Worm (Caenorhabditis elegans) whole organism, L4 larva: ENCODE data around the gene F58B4.3.

Source experiments
- D1046.2 ChIP-seq: fragments of 200-800 bp; sonication (Bioruptor generic); IDR thresholded peaks from 2 replicates; pipeline ENCODE4 v1.3.6; 2022; ENCODE audit warnings: missing genetic modification characterization, missing compliant biosample characterization
- F49E8.2 ChIP-seq: sonication (generic microtip); optimal IDR thresholded peaks from 2 replicates; lab custom pipeline; 2016; ENCODE audit warnings: missing compliant biosample characterization, mild to moderate bottlenecking, missing genetic modification characterization, borderline replicate concordance
- T20F7.1 ChIP-seq: fragments of 200-800 bp; sonication (Bioruptor generic); optimal IDR thresholded peaks from 2 replicates; lab custom pipeline; 2018; ENCODE audit warnings: mild to moderate bottlenecking, missing genetic modification characterization, missing compliant biosample characterization
- Y105C5A.15 ChIP-seq: fragments of 200-800 bp; sonication (Bioruptor generic); IDR thresholded peaks from 2 replicates; pipeline ENCODE4 v1.3.6; 2022; ENCODE audit warnings: missing genetic modification characterization, missing compliant biosample characterization
- aha-1 ChIP-seq: fragments of 150-350 bp; peaks from one replicate; lab custom pipeline; 2014; ENCODE audit warnings: missing biosample characterization, missing genetic modification characterization
- ama-1 ChIP-seq: fragments of 150-350 bp; optimal IDR thresholded peaks from 2 replicates; lab custom pipeline; 2014; ENCODE audit warnings: inconsistent platforms, mixed read lengths
- arid-1 ChIP-seq: fragments of 200-800 bp; sonication (Bioruptor generic); conservative IDR thresholded peaks from 2 replicates; pipeline ENCODE4 v1.3.6; 2022; ENCODE audit warnings: missing genetic modification reagents, missing genetic modification characterization, missing compliant biosample characterization
- ceh-28 ChIP-seq: fragments of 150-350 bp; optimal IDR thresholded peaks from 2 replicates; lab custom pipeline; 2014; ENCODE audit warnings: missing biosample characterization, missing genetic modification reagents, missing genetic modification characterization
- daf-16 ChIP-seq, 3 experiments: sonication (generic microtip); optimal IDR thresholded peaks; 2 replicates each; lab custom pipeline; 2016 to 2017; ENCODE audit warnings: missing genetic modification characterization in 3 of 3, missing genetic modification reagents in 3 of 3, mild to moderate bottlenecking in 2 of 3, missing compliant biosample characterization in 2 of 3, missing biosample characterization in 1 of 3, moderate library complexity in 1 of 3
- daf-8 ChIP-seq: fragments of 200-800 bp; sonication (Bioruptor generic); IDR thresholded peaks from 2 replicates; pipeline ENCODE4 v1.3.6; 2022; ENCODE audit warnings: missing genetic modification characterization, missing compliant biosample characterization
- dmd-6 ChIP-seq: fragments of 200-800 bp; sonication (Bioruptor generic); IDR thresholded peaks from 2 replicates; pipeline ENCODE4 v1.3.6; 2022; ENCODE audit warnings: missing genetic modification reagents, missing genetic modification characterization, missing compliant biosample characterization
- dmd-9 ChIP-seq: fragments of 200-800 bp; sonication (Bioruptor generic); IDR thresholded peaks from 2 replicates; pipeline ENCODE4 v1.3.6; 2022; ENCODE audit warnings: missing genetic modification reagents, missing genetic modification characterization, missing compliant biosample characterization
- dve-1 ChIP-seq: sonication (generic microtip); optimal IDR thresholded peaks from 2 replicates; lab custom pipeline; 2017; ENCODE audit warnings: antibody characterized with exemption, mild to moderate bottlenecking, missing genetic modification characterization, missing compliant biosample characterization; ENCODE audit not compliant: insufficient read depth
- egl-27 ChIP-seq: sonication (generic microtip); optimal IDR thresholded peaks from 3 replicates; lab custom pipeline; 2017; ENCODE audit warnings: missing biosample characterization, missing genetic modification reagents, missing genetic modification characterization
- egl-43 ChIP-seq: fragments of 200-800 bp; sonication (Bioruptor generic); IDR thresholded peaks from 2 replicates; pipeline ENCODE4 v1.3.6; 2022; ENCODE audit warnings: missing genetic modification reagents, missing genetic modification characterization, missing compliant biosample characterization
- fkh-10 ChIP-seq: fragments of 150-350 bp; optimal IDR thresholded peaks from 2 replicates; lab custom pipeline; 2014; ENCODE audit warnings: missing biosample characterization, missing genetic modification reagents, missing genetic modification characterization
- hif-1 ChIP-seq, 2 experiments: sonication (generic microtip); optimal IDR thresholded peaks; 2 replicates each; lab custom pipeline; 2016 to 2017; ENCODE audit warnings: missing compliant biosample characterization in 2 of 2, missing genetic modification characterization in 2 of 2, missing genetic modification reagents in 2 of 2, missing genotype in 2 of 2, mild to moderate bottlenecking in 1 of 2
- hlh-11 ChIP-seq: fragments of 200-800 bp; sonication (Bioruptor generic); optimal IDR thresholded peaks from 2 replicates; lab custom pipeline; 2018; ENCODE audit warnings: mild to moderate bottlenecking, missing genetic modification characterization, missing compliant biosample characterization
- hmg-1.1 ChIP-seq: fragments of 200-800 bp; sonication (Bioruptor generic); IDR thresholded peaks from 2 replicates; pipeline ENCODE4 v1.3.6; 2022; ENCODE audit warnings: missing genetic modification reagents, missing genetic modification characterization, missing compliant biosample characterization
- jun-1 ChIP-seq: fragments of 150-350 bp; optimal IDR thresholded peaks from 2 replicates; lab custom pipeline; 2014; ENCODE audit warnings: missing biosample characterization, missing genetic modification reagents, missing genetic modification characterization
- lin-13 ChIP-seq: fragments of 150-350 bp; optimal IDR thresholded peaks from 2 replicates; lab custom pipeline; 2014; ENCODE audit warnings: missing biosample characterization, missing genetic modification reagents, missing genetic modification characterization
- lin-38 ChIP-seq: fragments of 200-800 bp; sonication (Bioruptor generic); IDR thresholded peaks from 2 replicates; pipeline ENCODE4 v1.3.6; 2022; ENCODE audit warnings: missing genetic modification reagents, missing genetic modification characterization, missing compliant biosample characterization
- lin-39 ChIP-seq: fragments of 150-350 bp; optimal IDR thresholded peaks from 2 replicates; lab custom pipeline; 2014; ENCODE audit warnings: missing biosample characterization, missing genetic modification reagents, missing genetic modification characterization
- lir-3 ChIP-seq: sonication (generic microtip); optimal IDR thresholded peaks from 2 replicates; lab custom pipeline; 2016; ENCODE audit warnings: mild to moderate bottlenecking, missing genetic modification characterization, missing compliant biosample characterization
- lsy-2 ChIP-seq, 2 experiments: fragments of 150-350 bp in 1 of 2; sonication (generic microtip) in 1 of 2; optimal IDR thresholded peaks; 2 replicates each; lab custom pipeline; 2014 to 2017; ENCODE audit warnings: missing biosample characterization in 2 of 2, missing genetic modification characterization in 2 of 2
- mdl-1 ChIP-seq, 2 experiments: fragments of 150-350 bp in 1 of 2; sonication (generic microtip) in 1 of 2; optimal IDR thresholded peaks; 2 replicates each; lab custom pipeline; 2014 to 2017; ENCODE audit warnings: missing biosample characterization in 2 of 2, missing genetic modification characterization in 2 of 2
- mdt-29 ChIP-seq: fragments of 200-800 bp; sonication (Bioruptor generic); IDR thresholded peaks from 2 replicates; pipeline ENCODE4 v1.3.6; 2022; ENCODE audit warnings: missing genetic modification reagents, missing genetic modification characterization, missing compliant biosample characterization
- mep-1 ChIP-seq: fragments of 150-350 bp; sonication (generic microtip); optimal IDR thresholded peaks from 3 replicates; lab custom pipeline; 2014; ENCODE audit warnings: missing biosample characterization, missing genetic modification characterization
- mes-2 ChIP-seq: sonication (generic microtip); optimal IDR thresholded peaks from 2 replicates; lab custom pipeline; 2016; ENCODE audit warnings: missing genotype, mild to moderate bottlenecking, missing genetic modification characterization, missing compliant biosample characterization; ENCODE audit not compliant: poor library complexity, severe bottlenecking
- mxl-3 ChIP-seq: fragments of 200-800 bp; sonication (Bioruptor generic); optimal IDR thresholded peaks from 2 replicates; lab custom pipeline; 2018; ENCODE audit warnings: mild to moderate bottlenecking, missing genetic modification characterization, missing compliant biosample characterization
- nhr-11 ChIP-seq: fragments of 150-350 bp; optimal IDR thresholded peaks from 2 replicates; lab custom pipeline; 2014; ENCODE audit warnings: missing biosample characterization, missing genetic modification characterization
- nhr-237 ChIP-seq: sonication (generic microtip); optimal IDR thresholded peaks from 2 replicates; lab custom pipeline; 2017; ENCODE audit warnings: missing biosample characterization, missing genetic modification characterization
- nhr-28 ChIP-seq: fragments of 150-350 bp; optimal IDR thresholded peaks from 2 replicates; lab custom pipeline; 2014; ENCODE audit warnings: missing biosample characterization, missing genetic modification characterization
- nhr-42 ChIP-seq: fragments of 200-800 bp; sonication (Bioruptor generic); IDR thresholded peaks from 2 replicates; pipeline ENCODE4 v1.3.6; 2022; ENCODE audit warnings: missing genetic modification characterization, missing compliant biosample characterization
- nhr-77 ChIP-seq: fragments of 150-350 bp; optimal IDR thresholded peaks from 2 replicates; lab custom pipeline; 2014; ENCODE audit warnings: missing biosample characterization, missing genetic modification characterization
- pha-4 ChIP-seq, 2 experiments: fragments of 150-350 bp in 1 of 2; fragments of 200-800 bp in 1 of 2; sonication (Bioruptor generic) in 1 of 2; IDR thresholded peaks in 1 of 2; optimal IDR thresholded peaks in 1 of 2; 2 replicates each; pipeline versions ENCODE4 v1.3.6 to Lab custom; 2014 to 2022; ENCODE audit warnings: missing genetic modification characterization in 2 of 2, missing genetic modification reagents in 2 of 2, missing biosample characterization in 1 of 2, missing compliant biosample characterization in 1 of 2
- pqm-1 ChIP-seq: sonication (generic microtip); optimal IDR thresholded peaks from 2 replicates; lab custom pipeline; 2017; ENCODE audit warnings: missing biosample characterization, missing genetic modification characterization
- rbr-2 ChIP-seq: sonication (generic microtip); optimal IDR thresholded peaks from 2 replicates; lab custom pipeline; 2016; ENCODE audit warnings: missing genotype, missing genetic modification characterization, missing compliant biosample characterization
- sdz-12 ChIP-seq: fragments of 200-800 bp; sonication (Bioruptor generic); optimal IDR thresholded peaks from 2 replicates; lab custom pipeline; 2018; ENCODE audit warnings: mild to moderate bottlenecking, missing genetic modification characterization, missing compliant biosample characterization
- set-16 ChIP-seq: fragments of 200-800 bp; sonication (Bioruptor generic); IDR thresholded peaks from 2 replicates; pipeline ENCODE4 v1.3.6; 2022; ENCODE audit warnings: missing genetic modification reagents, missing genetic modification characterization, missing compliant biosample characterization
- snpc-1.2 ChIP-seq: fragments of 200-800 bp; sonication (Bioruptor generic); IDR thresholded peaks from 2 replicates; pipeline ENCODE4 v1.3.6; 2022; ENCODE audit warnings: missing genetic modification reagents, missing genetic modification characterization, missing compliant biosample characterization
- tra-1 ChIP-seq: fragments of 200-800 bp; sonication (Bioruptor generic); IDR thresholded peaks from 2 replicates; pipeline ENCODE4 v1.3.6; 2022; ENCODE audit warnings: missing genetic modification reagents, missing genetic modification characterization, missing compliant biosample characterization
- zag-1 ChIP-seq: fragments of 150-350 bp; optimal IDR thresholded peaks from 2 replicates; lab custom pipeline; 2014; ENCODE audit warnings: missing biosample characterization, missing genetic modification characterization
- zfp-3 ChIP-seq: fragments of 200-800 bp; sonication (Bioruptor generic); conservative IDR thresholded peaks from 2 replicates; pipeline ENCODE4 v1.3.6; 2022; ENCODE audit warnings: missing genetic modification reagents, missing genetic modification characterization, missing compliant biosample characterization
- zip-2 ChIP-seq: fragments of 150-350 bp; optimal IDR thresholded peaks from 2 replicates; lab custom pipeline; 2014; ENCODE audit warnings: missing biosample characterization, missing genetic modification characterization

The F58B4.3 gene

DNA sequence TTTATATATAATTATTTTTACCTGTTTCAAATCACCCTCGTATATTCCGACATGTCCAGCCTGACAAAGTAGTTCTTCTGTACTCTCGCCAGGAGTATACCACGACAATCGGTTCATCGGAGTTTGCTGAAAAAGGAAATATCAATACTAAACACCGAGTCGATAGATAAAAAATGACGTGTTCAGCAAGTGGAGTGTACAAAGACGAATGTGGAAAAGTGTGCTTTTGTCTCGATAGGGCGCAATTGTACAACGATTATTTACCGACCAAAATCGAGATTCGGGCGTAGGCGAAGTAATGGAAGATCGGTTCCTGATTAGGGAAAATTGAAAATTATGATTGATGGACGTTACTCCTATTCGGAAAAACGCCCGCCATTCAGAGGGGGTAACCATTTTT lies 30.9 kb downstream of the F58B4.3 start, which contains the start of gene vps-36:
vps-36 (minus strand) TSS at position 126 of the 400 bp plus-strand sequence.
- TF ChIP-seq nhr-77 (tag; lab: Kevin White, UChicago) (peak; percentile 14), hlh-11 (peak; percentile 59), pha-4 (GFP tag; IDR thresholded peaks at IDR 0.05; lab: Robert Waterston, UW) (no peak), pha-4 (tag; optimal IDR thresholded peaks at IDR 0.05; lab: Kevin White, UChicago) (peak; percentile 27), lin-38 (GFP tag; lab: Robert Waterston, UW) (peak; percentile 37), hmg-1.1 (GFP tag; lab: Robert Waterston, UW) (no peak), mep-1 (tag; lab: Kevin White, UChicago) (peak; percentile 31), dve-1 (tag; lab: Kevin White, UChicago) (peak; percentile 29), lin-13 (peak; percentile 39), mdt-29 (GFP tag; lab: Robert Waterston, UW) (no peak), dmd-6 (peak; percentile 77), pqm-1 (tag; lab: Kevin White, UChicago) (peak; percentile 57), T20F7.1 (GFP tag; lab: Kevin White, UChicago) (peak; percentile 36), F49E8.2 (no peak), jun-1 (tag; lab: Kevin White, UChicago) (no peak), nhr-28 (tag; lab: Kevin White, UChicago) (peak; percentile 96), mxl-3 (peak; percentile 9), mes-2 (peak; percentile 55), daf-16 (GFP tag; optimal IDR thresholded peaks at IDR 0.05; lab: Kevin White, UChicago) (no peak), daf-16 (tag; optimal IDR thresholded peaks at IDR 0.05; lab: Kevin White, UChicago) (peak; percentile 64), dmd-9 (GFP tag; lab: Robert Waterston, UW) (no peak), lin-39 (tag; lab: Kevin White, UChicago) (no peak)

- no peak for TF ChIP-seq aha-1 (tag; lab: Kevin White, UChicago)
- peak; percentile 45 for TF ChIP-seq set-16 (GFP tag; lab: Robert Waterston, UW)
- TF ChIP-seq ceh-28 = no peak
- TF ChIP-seq mxl-3 = peak; percentile 29
- no peak for TF ChIP-seq pha-4 (GFP tag; IDR thresholded peaks at IDR 0.05; lab: Robert Waterston, UW)
- TF ChIP-seq pha-4 (tag; optimal IDR thresholded peaks at IDR 0.05; lab: Kevin White, UChicago) = no peak
- peak; percentile 28 for TF ChIP-seq nhr-28 (tag; lab: Kevin White, UChicago)
- no peak for TF ChIP-seq nhr-237
- no peak for TF ChIP-seq sdz-12 (GFP tag; lab: Kevin White, UChicago)
- TF ChIP-seq rbr-2 = peak; percentile 65
- TF ChIP-seq lin-38 (GFP tag; lab: Robert Waterston, UW) = peak; percentile 60
- TF ChIP-seq nhr-11 = peak; percentile 86
- TF ChIP-seq tra-1 (GFP tag; lab: Robert Waterston, UW) = no peak; the same call in none of the 2 replicates
- TF ChIP-seq lsy-2 (tag; optimal IDR thresholded peaks at IDR 0.05; lab: Kevin White, UChicago) = peak; percentile 24 to 57
- TF ChIP-seq mes-2 = peak; percentile 7
- 0 out of 2 replicates have a peak, but pooled peaks have one; percentile 19 for TF ChIP-seq arid-1 (GFP tag; lab: Robert Waterston, UW)
- peak; percentile 6 for TF ChIP-seq ama-1 (lab: Kevin White, UChicago)
- no peak for TF ChIP-seq zfp-3 (GFP tag; lab: Robert Waterston, UW)
- TF ChIP-seq zag-1 = peak; percentile 12
- TF ChIP-seq hlh-11 = peak; percentile 84
- no peak for TF ChIP-seq zip-2 (tag; lab: Kevin White, UChicago)
- TF ChIP-seq egl-43 (GFP tag; lab: Robert Waterston, UW) = 0 out of 2 replicates have a peak, but pooled peaks have one; percentile 50
- 0 out of 2 replicates have a peak, but pooled peaks have one; percentile 10 for TF ChIP-seq D1046.2 (GFP tag; lab: Robert Waterston, UW)
- peak; percentile 89 for TF ChIP-seq fkh-10 (GFP tag; lab: Kevin White, UChicago)
- TF ChIP-seq daf-8 (GFP tag; lab: Robert Waterston, UW) = no peak
- TF ChIP-seq lir-3 (tag; lab: Kevin White, UChicago) = no peak
- no peak for TF ChIP-seq Y105C5A.15 (GFP tag; lab: Robert Waterston, UW)
- no peak for TF ChIP-seq egl-27 (tag; lab: Kevin White, UChicago)
- peak in 1 of 2 experiments; percentile 87 for TF ChIP-seq daf-16 (GFP tag; optimal IDR thresholded peaks at IDR 0.05; lab: Kevin White, UChicago)
- peak; percentile 53 for TF ChIP-seq daf-16 (tag; optimal IDR thresholded peaks at IDR 0.05; lab: Kevin White, UChicago)
- peak; percentile 25 for TF ChIP-seq T20F7.1 (GFP tag; lab: Kevin White, UChicago)
- TF ChIP-seq dve-1 (tag; lab: Kevin White, UChicago) = peak; percentile 52
- peak; percentile 64; the same call in 1 of the 2 replicates for TF ChIP-seq hmg-1.1 (GFP tag; lab: Robert Waterston, UW)
- peak in 1 of 2 experiments; percentile 66 for TF ChIP-seq hif-1 (tag; optimal IDR thresholded peaks at IDR 0.05; lab: Kevin White, UChicago)
- peak; percentile 58 for TF ChIP-seq dmd-6
- peak in 1 of 2 experiments; percentile 2 for TF ChIP-seq mdl-1 (tag; optimal IDR thresholded peaks at IDR 0.05; lab: Kevin White, UChicago)
- TF ChIP-seq nhr-42 (GFP tag; lab: Robert Waterston, UW) = peak; percentile 65; the same call in 1 of the 2 replicates
- no peak for TF ChIP-seq snpc-1.2 (GFP tag; lab: Robert Waterston, UW)
- peak; percentile 35 for TF ChIP-seq lin-13
- no peak for TF ChIP-seq mdt-29 (GFP tag; lab: Robert Waterston, UW)
Observed at ce11 chrV:10961448-10961870, 31.8 kb downstream of the F58B4.3 start.
